Fruit fly (Drosophila melanogaster) whole organism, embryonic: ENCODE measurements around the gene CG11470.
A peak's percentile ranks its signal among the peaks of the same experiment; 100 is the strongest.

Source experiments
- Asciz ChIP-seq: fragments of 200-800 bp; sonication (Bioruptor generic); optimal IDR thresholded peaks from 2 replicates; lab custom pipeline; 2017; ENCODE audit warnings: missing biosample characterization, mild to moderate bottlenecking, missing genetic modification characterization, missing genetic modification reagents
- BEAF-32 ChIP-seq: fragments of 200-800 bp; sonication (Bioruptor generic); optimal IDR thresholded peaks from 3 replicates; lab custom pipeline; 2017; ENCODE audit warnings: missing biosample characterization, missing genetic modification characterization, mild to moderate bottlenecking, moderate library complexity, missing genetic modification reagents
- CG10274 ChIP-seq: fragments of 200-800 bp; sonication (Bioruptor generic); optimal IDR thresholded peaks from 3 replicates; lab custom pipeline; 2017; ENCODE audit warnings: missing biosample characterization, mild to moderate bottlenecking, missing genetic modification characterization
- CG10543 ChIP-seq: fragments of 200-800 bp; sonication (Bioruptor generic); optimal IDR thresholded peaks from 3 replicates; lab custom pipeline; 2017; ENCODE audit warnings: missing biosample characterization, mild to moderate bottlenecking, missing genetic modification characterization, moderate library complexity
- CG11398 ChIP-seq: fragments of 200-800 bp; sonication (Bioruptor generic); optimal IDR thresholded peaks from 2 replicates; lab custom pipeline; 2016; ENCODE audit warnings: missing biosample characterization, missing genetic modification characterization
- CG12219 ChIP-seq: fragments of 200-800 bp; sonication (Bioruptor generic); optimal IDR thresholded peaks from 3 replicates; lab custom pipeline; 2018; ENCODE audit warnings: missing biosample characterization, mild to moderate bottlenecking, missing genetic modification characterization
- CG14014 ChIP-seq: fragments of 200-800 bp; sonication (Bioruptor generic); IDR thresholded peaks from 2 replicates; pipeline ENCODE4 v1.3.6; 2022; ENCODE audit warnings: missing biosample characterization, missing genetic modification characterization
- CG15479 ChIP-seq: fragments of 200-800 bp; sonication (Bioruptor generic); optimal IDR thresholded peaks from 3 replicates; lab custom pipeline; 2019; ENCODE audit warnings: missing biosample characterization, mild to moderate bottlenecking, missing genetic modification characterization, moderate library complexity
- CG17186 ChIP-seq: fragments of 200-800 bp; sonication (Bioruptor generic); optimal IDR thresholded peaks from 3 replicates; lab custom pipeline; 2017; ENCODE audit warnings: missing biosample characterization, missing genetic modification reagents, missing genetic modification characterization
- CG17361 ChIP-seq: fragments of 200-800 bp; sonication (Bioruptor generic); IDR thresholded peaks from 3 replicates; pipeline ENCODE4 v1.3.6; 2022; ENCODE audit warnings: missing biosample characterization, missing genetic modification characterization
- CG17568 ChIP-seq: fragments of 200-800 bp; sonication (Bioruptor generic); optimal IDR thresholded peaks from 2 replicates; lab custom pipeline; 2018; ENCODE audit warnings: missing biosample characterization, mild to moderate bottlenecking, missing genetic modification characterization, moderate library complexity
- CG2199 ChIP-seq: fragments of 200-800 bp; sonication (Bioruptor generic); IDR thresholded peaks from 3 replicates; pipeline ENCODE4 v1.3.6; 2022; ENCODE audit warnings: missing biosample characterization, missing genetic modification characterization
- CG2202 ChIP-seq: fragments of 200-800 bp; sonication (Bioruptor generic); optimal IDR thresholded peaks from 2 replicates; lab custom pipeline; 2018; ENCODE audit warnings: missing biosample characterization, mild to moderate bottlenecking, missing genetic modification characterization
- CG2712 ChIP-seq: fragments of 200-800 bp; optimal IDR thresholded peaks from 3 replicates; lab custom pipeline; 2019; ENCODE audit warnings: missing biosample characterization, mild to moderate bottlenecking, missing genetic modification characterization, moderate library complexity
- CG31224 ChIP-seq: fragments of 200-800 bp; sonication (Bioruptor generic); IDR thresholded peaks from 2 replicates; pipeline ENCODE4 v1.3.6; 2022; ENCODE audit warnings: missing biosample characterization, missing genetic modification characterization
- CG31388 ChIP-seq: fragments of 200-800 bp; sonication (Bioruptor generic); optimal IDR thresholded peaks from 2 replicates; lab custom pipeline; 2016; ENCODE audit warnings: missing biosample characterization, missing genetic modification characterization
- CG34376 ChIP-seq: fragments of 200-800 bp; sonication (Bioruptor generic); optimal IDR thresholded peaks from 2 replicates; lab custom pipeline; 2018; ENCODE audit warnings: missing biosample characterization, mild to moderate bottlenecking, missing genetic modification characterization
- CG4707 ChIP-seq: fragments of 200-800 bp; sonication (Bioruptor generic); optimal IDR thresholded peaks from 2 replicates; lab custom pipeline; 2018; ENCODE audit warnings: missing biosample characterization, mild to moderate bottlenecking, missing genetic modification characterization, moderate library complexity
- CG6765 ChIP-seq: fragments of 200-800 bp; sonication (Bioruptor generic); optimal IDR thresholded peaks from 3 replicates; lab custom pipeline; 2017; ENCODE audit warnings: missing biosample characterization, mild to moderate bottlenecking, missing genetic modification characterization
- CG7928 ChIP-seq: fragments of 200-800 bp; sonication (Bioruptor generic); optimal IDR thresholded peaks from 2 replicates; lab custom pipeline; 2017; ENCODE audit warnings: missing biosample characterization, mild to moderate bottlenecking, missing genetic modification characterization
- CG7987 ChIP-seq: fragments of 200-800 bp; sonication (Bioruptor generic); optimal IDR thresholded peaks from 2 replicates; lab custom pipeline; 2018; ENCODE audit warnings: missing biosample characterization, mild to moderate bottlenecking, missing genetic modification characterization, moderate library complexity
- CG8359 ChIP-seq: fragments of 200-800 bp; sonication (Bioruptor generic); optimal IDR thresholded peaks from 2 replicates; lab custom pipeline; 2017; ENCODE audit warnings: missing biosample characterization, mild to moderate bottlenecking, missing genetic modification characterization, borderline replicate concordance
- CG9215 ChIP-seq: fragments of 200-800 bp; sonication (Bioruptor generic); IDR thresholded peaks from 2 replicates; pipeline ENCODE4 v1.3.6; 2022; ENCODE audit warnings: missing biosample characterization, missing genetic modification characterization
- Doc2 ChIP-seq: fragments of 200-800 bp; sonication (Bioruptor generic); IDR thresholded peaks from 2 replicates; pipeline ENCODE4 v1.3.6; 2022; ENCODE audit warnings: missing biosample characterization, missing genetic modification characterization
- Drgx ChIP-seq: fragments of 200-800 bp; sonication (Bioruptor generic); IDR thresholded peaks from 2 replicates; pipeline ENCODE4 v1.3.6; 2022; ENCODE audit warnings: missing biosample characterization, missing genetic modification characterization
- Elba2 ChIP-seq: fragments of 200-800 bp; sonication (Bioruptor generic); optimal IDR thresholded peaks from 3 replicates; lab custom pipeline; 2016; ENCODE audit warnings: missing biosample characterization, missing genetic modification characterization
- Hr78 ChIP-seq, 2 experiments: fragments of 200-800 bp in 1 of 2; fragments of >200 bp in 1 of 2; sonication (Bioruptor generic) in 1 of 2; optimal IDR thresholded peaks; 2 replicates each; lab custom pipeline; 2017 to 2019; ENCODE audit warnings: missing biosample characterization in 2 of 2, missing genetic modification characterization in 2 of 2, mild to moderate bottlenecking in 1 of 2, moderate library complexity in 1 of 2
- Lim3 ChIP-seq: fragments of 200-800 bp; sonication (Bioruptor generic); IDR thresholded peaks from 2 replicates; pipeline ENCODE4 v1.3.6; 2022; ENCODE audit warnings: missing biosample characterization, missing genetic modification characterization
- NFAT ChIP-seq: fragments of 200-800 bp; sonication (Bioruptor generic); IDR thresholded peaks from 2 replicates; pipeline ENCODE4 v1.3.6; 2022; ENCODE audit warnings: missing biosample characterization, missing genetic modification characterization
- cas ChIP-seq: fragments of 200-800 bp; sonication (Bioruptor generic); IDR thresholded peaks from 2 replicates; pipeline ENCODE4 v1.3.6; 2022; ENCODE audit warnings: missing biosample characterization, missing genetic modification characterization
- chinmo ChIP-seq: fragments of 200-800 bp; sonication (Bioruptor generic); IDR thresholded peaks from 4 replicates; pipeline ENCODE4 v1.3.6; 2022; ENCODE audit warnings: missing biosample characterization, missing genetic modification characterization; ENCODE audit not compliant: partially characterized antibody
- ems ChIP-seq: fragments of 200-800 bp; sonication (Bioruptor generic); optimal IDR thresholded peaks from 3 replicates; lab custom pipeline; 2016; ENCODE audit warnings: missing biosample characterization, missing genetic modification characterization
- esg ChIP-seq: fragments of 200-800 bp; sonication (Bioruptor generic); conservative IDR thresholded peaks from 2 replicates; pipeline ENCODE4 v1.3.6; 2022; ENCODE audit warnings: missing biosample characterization, missing genetic modification characterization
- eve ChIP-seq, 2 experiments: fragments of >200 bp; optimal IDR thresholded peaks; 2 replicates each; lab custom pipeline; 2017; ENCODE audit warnings: missing biosample characterization in 2 of 2, missing genetic modification characterization in 2 of 2
- fd96Cb ChIP-seq: fragments of 200-800 bp; sonication (Bioruptor generic); optimal IDR thresholded peaks from 2 replicates; lab custom pipeline; 2018; ENCODE audit warnings: missing biosample characterization, mild to moderate bottlenecking, missing genetic modification characterization, moderate library complexity
- gem ChIP-seq: fragments of 200-800 bp; sonication (Bioruptor generic); optimal IDR thresholded peaks from 2 replicates; lab custom pipeline; 2019; ENCODE audit warnings: missing biosample characterization, mild to moderate bottlenecking, missing genetic modification characterization, moderate library complexity
- grau ChIP-seq: fragments of 200-800 bp; optimal IDR thresholded peaks from 3 replicates; lab custom pipeline; 2019; ENCODE audit warnings: missing biosample characterization, mild to moderate bottlenecking, missing genetic modification characterization, moderate library complexity
- gsb-n ChIP-seq: fragments of 200-800 bp; sonication (Bioruptor generic); optimal IDR thresholded peaks from 3 replicates; lab custom pipeline; 2018; ENCODE audit warnings: missing biosample characterization, mild to moderate bottlenecking, missing genetic modification characterization
- ham ChIP-seq: fragments of 200-800 bp; sonication (Bioruptor generic); IDR thresholded peaks from 2 replicates; pipeline ENCODE4 v1.3.6; 2022; ENCODE audit warnings: missing biosample characterization, missing genetic modification characterization
- her ChIP-seq: fragments of 200-800 bp; sonication (Bioruptor generic); optimal IDR thresholded peaks from 2 replicates; lab custom pipeline; 2016; ENCODE audit warnings: missing biosample characterization, missing genetic modification characterization
- nau ChIP-seq: fragments of 200-800 bp; sonication (Bioruptor generic); optimal IDR thresholded peaks from 3 replicates; lab custom pipeline; 2017; ENCODE audit warnings: missing biosample characterization, mild to moderate bottlenecking, missing genetic modification characterization, missing genetic modification reagents
- nerfin-1 ChIP-seq: fragments of 200-800 bp; sonication (Bioruptor generic); optimal IDR thresholded peaks from 3 replicates; lab custom pipeline; 2019; ENCODE audit warnings: missing biosample characterization, mild to moderate bottlenecking, missing genetic modification characterization, moderate library complexity
- nmo ChIP-seq: fragments of 200-800 bp; sonication (Bioruptor generic); optimal IDR thresholded peaks from 2 replicates; lab custom pipeline; 2018; ENCODE audit warnings: missing biosample characterization, mild to moderate bottlenecking, missing genetic modification characterization, moderate library complexity
- pum ChIP-seq: fragments of 200-800 bp; sonication (Bioruptor generic); optimal IDR thresholded peaks from 2 replicates; lab custom pipeline; 2016; ENCODE audit warnings: missing biosample characterization, missing genetic modification characterization
- sens-2 ChIP-seq: fragments of 200-800 bp; sonication (Bioruptor generic); IDR thresholded peaks from 2 replicates; pipeline ENCODE4 v1.3.6; 2022; ENCODE audit warnings: missing biosample characterization, missing genetic modification characterization
- sob ChIP-seq: fragments of 200-800 bp; sonication (Bioruptor generic); IDR thresholded peaks from 2 replicates; pipeline ENCODE4 v1.3.6; 2022; ENCODE audit warnings: missing biosample characterization, missing genetic modification characterization
- toy ChIP-seq: fragments of 200-800 bp; sonication (Bioruptor generic); IDR thresholded peaks from 2 replicates; pipeline ENCODE4 v1.3.6; 2022; ENCODE audit warnings: missing biosample characterization, missing genetic modification characterization

CG11470 gene

dm6 chr3R:29620712-29621479 lies 31.3 kb upstream of the CG11470 start (continued):
- TF ChIP-seq CG10543 (GFP tag; lab: Kevin White, UChicago) (peak; percentile 70), her (GFP tag; lab: Kevin White, UChicago) (no peak), sens-2 (GFP tag; lab: Robert Waterston, UW) (peak; percentile 26; the same call in 1 of the 2 replicates), Doc2 (no peak), CG11398 (GFP tag; lab: Kevin White, UChicago) (no peak), eve (GFP tag; optimal IDR thresholded peaks at IDR 0.05; lab: Kevin White, UChicago) (no peak), CG7928 (GFP tag; lab: Kevin White, UChicago) (no peak), CG34376 (GFP tag; lab: Kevin White, UChicago) (peak; percentile 88), CG17568 (GFP tag; lab: Kevin White, UChicago) (no peak), Lim3 (GFP tag; lab: Robert Waterston, UW) (0 out of 2 replicates have a peak, but pooled peaks have one; percentile 20), CG2199 (GFP tag; lab: Robert Waterston, UW) (no peak), CG15479 (no peak), CG7987 (GFP tag; lab: Kevin White, UChicago) (peak; percentile 13), CG31224 (0 out of 2 replicates have a peak, but pooled peaks have one; percentile 17), grau (peak; percentile 67), CG8359 (GFP tag; lab: Kevin White, UChicago) (no peak), pum (GFP tag; lab: Kevin White, UChicago) (no peak), CG12219 (GFP tag; lab: Kevin White, UChicago) (peak; percentile 4), ham (GFP tag; lab: Robert Waterston, UW) (no peak), sob (GFP tag; lab: Robert Waterston, UW) (0 out of 2 replicates have a peak, but pooled peaks have one; percentile 27), nau (GFP tag; lab: Kevin White, UChicago) (no peak), gem (tag; lab: Kevin White, UChicago) (peak; percentile 7), chinmo (peak; percentile 77; the same call in 1 of the 4 replicates), toy (no peak), CG4707 (GFP tag; lab: Kevin White, UChicago) (no peak), Drgx (GFP tag; lab: Robert Waterston, UW) (0 out of 2 replicates have a peak, but pooled peaks have one; percentile 11), nmo (no peak)
- TF ChIP-seq, all 482 proteins: peak for 47

dm6 chr3R:29618515-29619157 lies 29.1 kb upstream of the CG11470 start, which contains the start of gene CG1907:
Gene CG1907, plus strand, starts transcription at chr3R:29619065.
- peak; percentile 98 for TF ChIP-seq esg
- peak; percentile 89 for TF ChIP-seq Elba2 (GFP tag; lab: Kevin White, UChicago)
- peak; percentile 98 for TF ChIP-seq CG14014
- TF ChIP-seq CG2202 (tag; lab: Kevin White, UChicago): peak; percentile 97
- TF ChIP-seq CG17361 (GFP tag; lab: Robert Waterston, UW): peak; percentile 99
- peak; percentile 99 for TF ChIP-seq CG2712 (tag; lab: Kevin White, UChicago)
- peak; percentile 98 for TF ChIP-seq gsb-n
- peak; percentile 98 for TF ChIP-seq CG6765 (GFP tag; lab: Kevin White, UChicago)
- peak; percentile 97 for TF ChIP-seq nerfin-1 (tag; lab: Kevin White, UChicago)
- peak; percentile 96 for TF ChIP-seq CG9215 (GFP tag; lab: Robert Waterston, UW)
- peak; percentile 96 for TF ChIP-seq NFAT (GFP tag; lab: Robert Waterston, UW)
- peak; percentile 91 for TF ChIP-seq CG10274 (GFP tag; lab: Kevin White, UChicago)
- TF ChIP-seq CG31388 (GFP tag; lab: Kevin White, UChicago): peak; percentile 96
- peak; percentile 98 for TF ChIP-seq fd96Cb (tag; lab: Kevin White, UChicago)
- TF ChIP-seq cas (GFP tag; lab: Robert Waterston, UW): peak; percentile 96
- peak; percentile 97 for TF ChIP-seq toy
- TF ChIP-seq ems (GFP tag; lab: Kevin White, UChicago): peak; percentile 90
- peak in 1 of 2 experiments; percentile 94 for TF ChIP-seq Hr78 (GFP tag; optimal IDR thresholded peaks at IDR 0.05; lab: Kevin White, UChicago)
- TF ChIP-seq BEAF-32: peak; percentile 33
- peak; percentile 98 for TF ChIP-seq Asciz
- TF ChIP-seq CG17186 (GFP tag; lab: Kevin White, UChicago): peak; percentile 92
